Worm (Caenorhabditis elegans): Measurements from ENCODE around the gene T01D3.1.

DNA sequence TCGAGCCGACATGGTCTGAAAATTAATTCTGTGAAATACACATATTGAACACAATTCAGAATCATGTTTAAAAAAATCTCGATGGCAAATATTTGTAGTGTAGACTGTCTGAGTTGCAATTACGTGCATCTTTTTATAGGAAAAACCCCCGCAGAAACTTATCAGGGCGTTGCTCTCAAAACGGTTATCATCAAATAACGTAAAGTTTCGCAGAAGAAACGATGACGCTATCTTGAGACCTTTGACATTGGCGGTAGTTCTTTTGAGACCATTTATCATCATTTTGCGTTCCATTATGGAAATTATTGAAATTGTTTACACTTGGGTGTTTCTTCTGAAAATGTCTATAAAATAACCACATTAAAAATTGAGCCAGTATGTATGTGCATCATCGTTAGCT lies 41.1 kb downstream of the T01D3.1 start, which contains the start of gene dct-17:
- TF ChIP-seq nhr-25 (tag; optimal IDR thresholded peaks at IDR 0.05) (no peak), unc-55 (GFP tag; optimal IDR thresholded peaks at IDR 0.05) (no peak), ama-1 (optimal IDR thresholded peaks at IDR 0.05) (no peak), snpc-4 (tag; optimal IDR thresholded peaks at IDR 0.05) (no peak), zag-1 (tag; optimal IDR thresholded peaks at IDR 0.05) (no peak), unc-39 (tag; optimal IDR thresholded peaks at IDR 0.05) (no peak)
